Worm (Caenorhabditis elegans) whole organism, L4 larva: Measurements from ENCODE around the gene C50E3.9.
A peak's percentile ranks its signal among the peaks of the same experiment; 100 is the strongest.

ENCODE experiments used
- ama-1 ChIP-seq: fragments of 150-350 bp; optimal IDR thresholded peaks from 2 replicates; lab custom pipeline; 2014; ENCODE audit warnings: inconsistent platforms, mixed read lengths
- ceh-62 ChIP-seq: sonication (generic microtip); optimal IDR thresholded peaks from 2 replicates; lab custom pipeline; 2017; ENCODE audit warnings: missing biosample characterization, missing genetic modification characterization
- fkh-10 ChIP-seq: fragments of 150-350 bp; optimal IDR thresholded peaks from 2 replicates; lab custom pipeline; 2014; ENCODE audit warnings: missing biosample characterization, missing genetic modification reagents, missing genetic modification characterization
- jun-1 ChIP-seq: fragments of 150-350 bp; optimal IDR thresholded peaks from 2 replicates; lab custom pipeline; 2014; ENCODE audit warnings: missing biosample characterization, missing genetic modification reagents, missing genetic modification characterization
- lin-13 ChIP-seq: fragments of 150-350 bp; optimal IDR thresholded peaks from 2 replicates; lab custom pipeline; 2014; ENCODE audit warnings: missing biosample characterization, missing genetic modification reagents, missing genetic modification characterization
- mep-1 ChIP-seq: fragments of 150-350 bp; sonication (generic microtip); optimal IDR thresholded peaks from 3 replicates; lab custom pipeline; 2014; ENCODE audit warnings: missing biosample characterization, missing genetic modification characterization
- nhr-77 ChIP-seq: fragments of 150-350 bp; optimal IDR thresholded peaks from 2 replicates; lab custom pipeline; 2014; ENCODE audit warnings: missing biosample characterization, missing genetic modification characterization
- pqm-1 ChIP-seq: sonication (generic microtip); optimal IDR thresholded peaks from 2 replicates; lab custom pipeline; 2017; ENCODE audit warnings: missing biosample characterization, missing genetic modification characterization
- snpc-4 ChIP-seq: fragments of 150-350 bp; optimal IDR thresholded peaks from 2 replicates; lab custom pipeline; 2014; ENCODE audit warnings: missing biosample characterization, missing genetic modification characterization
- unc-39 ChIP-seq: sonication (generic microtip); optimal IDR thresholded peaks from 2 replicates; lab custom pipeline; 2017; ENCODE audit warnings: missing biosample characterization, missing genetic modification characterization
- ztf-11 ChIP-seq: fragments of 150-350 bp; optimal IDR thresholded peaks from 2 replicates; lab custom pipeline; 2014; ENCODE audit warnings: missing biosample characterization, missing genetic modification characterization

ce11 chrV:7580378-7580777, 19.7 kb downstream of the C50E3.9 start, which contains the start of gene ets-6:
- TF ChIP-seq lin-13 (GFP tag; lab: Kevin White, UChicago) (no peak), mep-1 (tag; lab: Kevin White, UChicago) (peak; percentile 52), fkh-10 (GFP tag; lab: Kevin White, UChicago) (no peak), jun-1 (tag; lab: Kevin White, UChicago) (no peak), pqm-1 (tag; lab: Kevin White, UChicago) (no peak), ama-1 (lab: Kevin White, UChicago) (no peak), snpc-4 (tag; lab: Kevin White, UChicago) (no peak), nhr-77 (tag; lab: Kevin White, UChicago) (no peak), unc-39 (tag; lab: Kevin White, UChicago) (no peak), ztf-11 (no peak), ceh-62 (no peak)
